Fruit fly (Drosophila melanogaster): ENCODE measurements around the gene exd.

DNA sequence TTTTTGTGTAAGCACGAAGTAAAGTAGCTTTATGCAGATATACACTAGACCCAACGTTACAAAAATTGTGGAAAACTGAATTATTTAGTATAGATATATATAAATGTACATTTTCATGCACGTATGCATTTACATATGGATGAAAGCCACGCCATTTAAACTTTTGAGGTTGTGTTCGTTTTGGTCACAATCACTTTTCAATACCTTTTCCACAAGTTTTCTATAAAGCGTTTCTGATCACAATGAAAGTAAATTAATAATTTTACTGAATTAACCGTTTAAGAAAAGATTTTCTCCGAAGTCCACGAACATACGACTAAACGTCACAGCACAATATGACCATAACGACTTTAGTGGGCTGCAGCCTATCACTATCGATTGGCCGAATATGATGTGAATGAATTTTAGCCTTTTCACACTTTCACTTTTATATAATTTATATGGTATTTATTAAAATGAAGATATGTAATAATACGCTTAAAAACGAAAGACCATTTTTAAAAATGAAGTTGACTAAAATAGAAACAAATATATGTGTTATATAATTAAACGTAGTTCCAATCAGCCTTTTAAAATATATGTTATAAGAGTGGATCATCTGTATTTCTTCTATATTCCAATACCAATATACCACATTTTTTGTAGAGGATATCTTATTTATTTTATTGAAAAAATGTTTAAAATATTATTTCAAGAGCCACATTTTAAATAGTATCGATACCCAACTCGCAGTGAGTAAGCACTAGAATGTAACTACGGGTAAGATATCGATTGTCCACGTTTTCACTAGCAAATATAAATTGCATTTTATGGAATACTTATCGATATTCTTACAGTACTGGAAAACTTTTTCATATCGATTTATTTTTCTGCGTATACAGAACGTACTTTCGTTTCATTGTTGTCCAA, at the start of gene exd, which contains the start of the genes CG46312 and eIF5:
- TF ChIP-seq psq (optimal IDR thresholded peaks at IDR 0.05) (no peak), Sin3A (optimal IDR thresholded peaks at IDR 0.05) (no peak)
